Worm (Caenorhabditis elegans) whole organism, young adult: ENCODE results near the gene F42G8.8.

Source experiments
- B0019.2 ChIP-seq: fragments of 200-800 bp; sonication (Bioruptor generic); conservative IDR thresholded peaks from 2 replicates; pipeline ENCODE4 v1.3.6; 2022; ENCODE audit warnings: missing genetic modification reagents, missing genetic modification characterization, missing compliant biosample characterization
- B0336.3 ChIP-seq: fragments of 200-800 bp; sonication (Bioruptor generic); IDR thresholded peaks from 2 replicates; pipeline ENCODE4 v1.3.6; 2022; ENCODE audit warnings: missing genetic modification characterization, missing compliant biosample characterization
- C17E4.6 ChIP-seq: fragments of 200-800 bp; sonication (Bioruptor generic); IDR thresholded peaks from 2 replicates; pipeline ENCODE4 v1.3.6; 2022; ENCODE audit warnings: missing genetic modification reagents, missing genetic modification characterization, missing compliant biosample characterization
- D2030.7 ChIP-seq: fragments of 200-800 bp; sonication (Bioruptor generic); IDR thresholded peaks from 2 replicates; pipeline ENCODE4 v1.3.6; 2022; ENCODE audit warnings: missing genetic modification reagents, missing genetic modification characterization, missing compliant biosample characterization
- F10E7.11 ChIP-seq: sonication (generic microtip); optimal IDR thresholded peaks from 2 replicates; lab custom pipeline; 2017; ENCODE audit warnings: mild to moderate bottlenecking, missing genetic modification characterization, moderate library complexity, missing compliant biosample characterization
- F23B12.7 ChIP-seq: sonication (generic microtip); optimal IDR thresholded peaks from 2 replicates; lab custom pipeline; 2017; ENCODE audit warnings: missing genetic modification characterization, mild to moderate bottlenecking, missing compliant biosample characterization, antibody characterized with exemption, moderate library complexity; ENCODE audit not compliant: insufficient read depth
- F49E8.2 ChIP-seq: sonication (generic microtip); optimal IDR thresholded peaks from 3 replicates; lab custom pipeline; 2017; ENCODE audit warnings: missing genetic modification characterization, mild to moderate bottlenecking, missing compliant biosample characterization, antibody characterized with exemption, moderate library complexity; ENCODE audit not compliant: insufficient read depth
- F55B11.4 ChIP-seq: sonication (generic microtip); optimal IDR thresholded peaks from 2 replicates; lab custom pipeline; 2016; ENCODE audit warnings: missing compliant biosample characterization, missing genetic modification characterization, borderline replicate concordance; ENCODE audit not compliant: insufficient read depth
- F57A8.1 ChIP-seq: fragments of 200-800 bp; sonication (Bioruptor generic); optimal IDR thresholded peaks from 2 replicates; lab custom pipeline; 2018; ENCODE audit warnings: mild to moderate bottlenecking, missing genetic modification characterization, moderate library complexity, missing compliant biosample characterization
- Y56A3A.18 ChIP-seq: fragments of 200-800 bp; sonication (Bioruptor generic); IDR thresholded peaks from 2 replicates; pipeline ENCODE4 v1.3.6; 2022; ENCODE audit warnings: missing genetic modification reagents, missing genetic modification characterization, missing compliant biosample characterization
- Y67H2A.10 ChIP-seq: fragments of 200-800 bp; sonication (Bioruptor generic); conservative IDR thresholded peaks from 2 replicates; pipeline ENCODE4 v1.3.6; 2022; ENCODE audit warnings: missing genetic modification reagents, missing genetic modification characterization, missing compliant biosample characterization
- Y79H2A.3 ChIP-seq: fragments of 200-800 bp; sonication (Bioruptor generic); conservative IDR thresholded peaks from 2 replicates; pipeline ENCODE4 v1.3.6; 2022; ENCODE audit warnings: missing genetic modification reagents, missing genetic modification characterization, missing compliant biosample characterization
- ZK185.1 ChIP-seq: sonication (generic microtip); optimal IDR thresholded peaks from 2 replicates; lab custom pipeline; 2016; ENCODE audit warnings: mild to moderate bottlenecking, missing genetic modification characterization, missing compliant biosample characterization; ENCODE audit not compliant: poor library complexity, severe bottlenecking
- akir-1 ChIP-seq: fragments of 200-800 bp; sonication (Bioruptor generic); optimal IDR thresholded peaks from 2 replicates; lab custom pipeline; 2018; ENCODE audit warnings: mild to moderate bottlenecking, missing genetic modification characterization, moderate library complexity, missing compliant biosample characterization
- aptf-2 ChIP-seq: fragments of 200-800 bp; sonication (Bioruptor generic); conservative IDR thresholded peaks from 2 replicates; pipeline ENCODE4 v1.3.6; 2022; ENCODE audit warnings: missing genetic modification reagents, missing genetic modification characterization, missing compliant biosample characterization
- athp-1 ChIP-seq: sonication (generic microtip); optimal IDR thresholded peaks from 2 replicates; lab custom pipeline; 2017; ENCODE audit warnings: mild to moderate bottlenecking, missing genetic modification characterization, missing compliant biosample characterization
- attf-3 ChIP-seq: fragments of 200-800 bp; sonication (Bioruptor generic); conservative IDR thresholded peaks from 2 replicates; pipeline ENCODE4 v1.3.6; 2022; ENCODE audit warnings: missing genetic modification reagents, missing genetic modification characterization, missing compliant biosample characterization
- attf-5 ChIP-seq: fragments of 200-800 bp; sonication (Bioruptor generic); optimal IDR thresholded peaks from 2 replicates; lab custom pipeline; 2018; ENCODE audit warnings: mild to moderate bottlenecking, missing genetic modification characterization, missing compliant biosample characterization
- attf-6 ChIP-seq: fragments of 200-800 bp; sonication (Bioruptor generic); IDR thresholded peaks from 2 replicates; pipeline ENCODE4 v1.3.6; 2022; ENCODE audit warnings: missing genetic modification reagents, missing genetic modification characterization, missing compliant biosample characterization
- cebp-2 ChIP-seq: fragments of 200-800 bp; sonication (Bioruptor generic); IDR thresholded peaks from 2 replicates; pipeline ENCODE4 v1.3.6; 2022; ENCODE audit warnings: missing genetic modification characterization, missing compliant biosample characterization
- ceh-100 ChIP-seq: fragments of 200-800 bp; sonication (Bioruptor generic); IDR thresholded peaks from 2 replicates; pipeline ENCODE4 v1.3.6; 2022; ENCODE audit warnings: missing genetic modification reagents, missing genetic modification characterization, missing compliant biosample characterization
- ceh-27 ChIP-seq: fragments of 200-800 bp; sonication (Bioruptor generic); optimal IDR thresholded peaks from 2 replicates; lab custom pipeline; 2018; ENCODE audit warnings: mild to moderate bottlenecking, missing genetic modification characterization, moderate library complexity, missing compliant biosample characterization
- ceh-40 ChIP-seq: fragments of 200-800 bp; sonication (Bioruptor generic); IDR thresholded peaks from 2 replicates; pipeline ENCODE4 v1.3.6; 2022; ENCODE audit warnings: missing genetic modification characterization, missing compliant biosample characterization
- ceh-79 ChIP-seq: sonication (generic microtip); optimal IDR thresholded peaks from 2 replicates; lab custom pipeline; 2017; ENCODE audit warnings: mild to moderate bottlenecking, missing genetic modification characterization, missing compliant biosample characterization
- ceh-91 ChIP-seq: fragments of 200-800 bp; sonication (Bioruptor generic); IDR thresholded peaks from 2 replicates; pipeline ENCODE4 v1.3.6; 2022; ENCODE audit warnings: missing genetic modification reagents, missing genetic modification characterization, missing compliant biosample characterization
- dpl-1 ChIP-seq: fragments of 150-350 bp; optimal IDR thresholded peaks from 2 replicates; lab custom pipeline; 2014; ENCODE audit warnings: missing biosample characterization, missing genetic modification reagents, missing genetic modification characterization
- egl-44 ChIP-seq: fragments of 200-800 bp; sonication (Bioruptor generic); IDR thresholded peaks from 2 replicates; pipeline ENCODE4 v1.3.6; 2022; ENCODE audit warnings: missing genetic modification reagents, missing genetic modification characterization, missing compliant biosample characterization
- egrh-3 ChIP-seq: fragments of 200-800 bp; sonication (Bioruptor generic); IDR thresholded peaks from 2 replicates; pipeline ENCODE4 v1.3.6; 2022; ENCODE audit warnings: missing genetic modification reagents, missing genetic modification characterization, missing compliant biosample characterization
- ekl-4 ChIP-seq: fragments of 200-800 bp; sonication (Bioruptor generic); IDR thresholded peaks from 2 replicates; pipeline ENCODE4 v1.3.6; 2022; ENCODE audit warnings: missing genetic modification reagents, missing genetic modification characterization, missing compliant biosample characterization
- ets-4 ChIP-seq: fragments of 200-800 bp; sonication (Bioruptor generic); optimal IDR thresholded peaks from 2 replicates; lab custom pipeline; 2018; ENCODE audit warnings: mild to moderate bottlenecking, missing genetic modification characterization, missing compliant biosample characterization
- gei-17 ChIP-seq: fragments of 200-800 bp; sonication (Bioruptor generic); optimal IDR thresholded peaks from 2 replicates; lab custom pipeline; 2018; ENCODE audit warnings: mild to moderate bottlenecking, missing genetic modification characterization, missing compliant biosample characterization
- hlh-12 ChIP-seq: sonication (generic microtip); optimal IDR thresholded peaks from 2 replicates; lab custom pipeline; 2016; ENCODE audit warnings: missing genetic modification characterization, missing compliant biosample characterization
- lin-26 ChIP-seq: fragments of 200-800 bp; sonication (Bioruptor generic); IDR thresholded peaks from 2 replicates; pipeline ENCODE4 v1.3.6; 2022; ENCODE audit warnings: missing genetic modification reagents, missing genetic modification characterization, missing compliant biosample characterization
- lir-1 ChIP-seq: fragments of 200-800 bp; sonication (Bioruptor generic); conservative IDR thresholded peaks from 2 replicates; pipeline ENCODE4 v1.3.6; 2022; ENCODE audit warnings: missing genetic modification reagents, missing genetic modification characterization, missing compliant biosample characterization
- lsl-1 ChIP-seq: fragments of 200-800 bp; sonication (Bioruptor generic); optimal IDR thresholded peaks from 2 replicates; lab custom pipeline; 2018; ENCODE audit warnings: mild to moderate bottlenecking, missing genetic modification characterization, moderate library complexity, missing compliant biosample characterization
- lsy-27 ChIP-seq: sonication (generic microtip); optimal IDR thresholded peaks from 2 replicates; lab custom pipeline; 2017; ENCODE audit warnings: missing genetic modification characterization, mild to moderate bottlenecking, missing compliant biosample characterization, antibody characterized with exemption, missing genotype, borderline replicate concordance; ENCODE audit not compliant: insufficient read depth
- madf-3 ChIP-seq: fragments of 200-800 bp; sonication (Bioruptor generic); IDR thresholded peaks from 2 replicates; pipeline ENCODE4 v1.3.6; 2022; ENCODE audit warnings: missing genetic modification reagents, missing genetic modification characterization, missing compliant biosample characterization
- madf-8 ChIP-seq: fragments of 200-800 bp; sonication (Bioruptor generic); conservative IDR thresholded peaks from 2 replicates; pipeline ENCODE4 v1.3.6; 2022; ENCODE audit warnings: missing genetic modification reagents, missing genetic modification characterization, missing compliant biosample characterization
- nfyb-1 ChIP-seq: fragments of 200-800 bp; sonication (Bioruptor generic); IDR thresholded peaks from 2 replicates; pipeline ENCODE4 v1.3.6; 2022; ENCODE audit warnings: missing genetic modification reagents, missing genetic modification characterization, missing compliant biosample characterization
- nhr-27 ChIP-seq: fragments of 200-800 bp; sonication (Bioruptor generic); optimal IDR thresholded peaks from 2 replicates; lab custom pipeline; 2018; ENCODE audit warnings: mild to moderate bottlenecking, missing genetic modification characterization, moderate library complexity, missing compliant biosample characterization
- nhr-80 ChIP-seq: sonication (generic microtip); optimal IDR thresholded peaks from 2 replicates; lab custom pipeline; 2016; ENCODE audit warnings: missing genetic modification characterization, missing compliant biosample characterization
- sea-2 ChIP-seq: fragments of 200-800 bp; sonication (Bioruptor generic); IDR thresholded peaks from 2 replicates; pipeline ENCODE4 v1.3.6; 2022; ENCODE audit warnings: missing genetic modification characterization, missing compliant biosample characterization
- snpc-3.4 ChIP-seq: sonication (generic microtip); optimal IDR thresholded peaks from 2 replicates; lab custom pipeline; 2017; ENCODE audit warnings: missing genetic modification characterization, mild to moderate bottlenecking, missing compliant biosample characterization, antibody characterized with exemption, moderate library complexity, missing genotype, missing genetic modification reagents
- somi-1 ChIP-seq: fragments of 200-800 bp; sonication (Bioruptor generic); optimal IDR thresholded peaks from 2 replicates; lab custom pipeline; 2018; ENCODE audit warnings: mild to moderate bottlenecking, missing genetic modification characterization, missing compliant biosample characterization
- unc-62 ChIP-seq: fragments of 150-350 bp; optimal IDR thresholded peaks from 2 replicates; lab custom pipeline; 2014; ENCODE audit warnings: missing biosample characterization, missing genetic modification reagents, missing genetic modification characterization
- ztf-18 ChIP-seq: sonication (generic microtip); optimal IDR thresholded peaks from 2 replicates; lab custom pipeline; 2016; ENCODE audit warnings: missing genotype, mild to moderate bottlenecking, missing genetic modification characterization, missing compliant biosample characterization

The F42G8.8 gene

ce11 chrIV:8133536-8133935, 14.6 kb downstream of the F42G8.8 start, which contains the start of gene sph-1 (continued):
- TF ChIP-seq snpc-3.4 (tag; lab: Kevin White, UChicago), result no peak
- no peak for TF ChIP-seq D2030.7
- TF ChIP-seq, all 124 proteins: peak for 15

DNA sequence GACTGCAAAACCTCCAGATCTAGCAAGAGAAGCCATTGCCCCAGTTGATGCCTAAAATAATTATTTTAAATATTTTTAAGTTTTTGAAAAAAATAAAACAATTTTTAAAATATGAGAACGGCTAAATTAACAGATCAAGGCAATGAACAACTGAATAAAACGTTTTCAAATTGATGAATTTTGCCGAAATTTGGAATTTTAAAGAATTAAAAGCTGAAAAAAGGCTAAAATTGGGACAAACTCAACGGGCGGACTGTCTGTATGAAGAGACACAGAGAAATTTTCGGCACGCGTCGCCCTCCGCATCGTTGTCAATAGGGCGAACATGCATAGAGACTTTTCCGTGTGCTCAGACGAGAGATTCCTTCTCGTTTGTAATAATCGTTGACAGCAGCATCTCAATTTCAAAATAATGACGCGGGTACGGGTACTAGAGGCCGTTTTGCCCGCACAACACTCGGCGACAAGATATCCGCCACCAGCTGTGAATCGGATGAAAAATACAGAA, 17.2 kb downstream of the F42G8.8 start, which contains the start of the genes isp-1 and islo-1:
TSS of gene isp-1 (minus strand) at position 51 of the 508 bp plus-strand sequence.
TSS of gene islo-1 (plus strand) at position 385 of the 508 bp plus-strand sequence.
- no peak for TF ChIP-seq akir-1 (GFP tag; lab: Kevin White, UChicago)
- TF ChIP-seq Y79H2A.3 (GFP tag; lab: Robert Waterston, UW), result no peak
- TF ChIP-seq nhr-80 (tag; lab: Kevin White, UChicago), result peak; percentile 57
- TF ChIP-seq ceh-27 (GFP tag; lab: Kevin White, UChicago), result peak; percentile 25
- TF ChIP-seq gei-17 (GFP tag; lab: Kevin White, UChicago), result no peak
- TF ChIP-seq F23B12.7, result peak; percentile 67
- TF ChIP-seq C17E4.6, result no peak
- no peak for TF ChIP-seq Y56A3A.18 (GFP tag; lab: Robert Waterston, UW)
- TF ChIP-seq somi-1 (GFP tag; lab: Kevin White, UChicago), result no peak
- TF ChIP-seq lsl-1 (GFP tag; lab: Kevin White, UChicago), result peak; percentile 3
- TF ChIP-seq lsy-27 (tag; lab: Kevin White, UChicago), result no peak
- TF ChIP-seq attf-3 (GFP tag; lab: Robert Waterston, UW), result no peak
- no peak for TF ChIP-seq athp-1 (tag; lab: Kevin White, UChicago)
- no peak for TF ChIP-seq ceh-79
- TF ChIP-seq Y67H2A.10, result no peak
- 0 out of 2 replicates have a peak, but pooled peaks have one; percentile 19 for TF ChIP-seq ceh-91
- TF ChIP-seq lir-1 (GFP tag; lab: Robert Waterston, UW), result no peak
- no peak for TF ChIP-seq lin-26 (GFP tag; lab: Robert Waterston, UW)
- TF ChIP-seq nhr-27 (tag; lab: Kevin White, UChicago), result no peak
- no peak for TF ChIP-seq egrh-3
- no peak for TF ChIP-seq ztf-18 (tag; lab: Kevin White, UChicago)
- TF ChIP-seq ets-4, result no peak
- no peak for TF ChIP-seq F10E7.11 (tag; lab: Kevin White, UChicago)
- peak; percentile 33 for TF ChIP-seq dpl-1 (GFP tag; lab: Kevin White, UChicago)
- TF ChIP-seq cebp-2, result no peak
- peak; percentile 13; the same call in 1 of the 2 replicates for TF ChIP-seq madf-8 (GFP tag; lab: Robert Waterston, UW)
- no peak for TF ChIP-seq attf-6 (GFP tag; lab: Robert Waterston, UW)
- no peak for TF ChIP-seq ZK185.1 (tag; lab: Kevin White, UChicago)
- no peak for TF ChIP-seq sea-2 (GFP tag; lab: Robert Waterston, UW)
- TF ChIP-seq egl-44 (GFP tag; lab: Robert Waterston, UW), result no peak
- no peak for TF ChIP-seq F55B11.4 (tag; lab: Kevin White, UChicago)
- peak; percentile 82 for TF ChIP-seq attf-5 (GFP tag; lab: Kevin White, UChicago)
- no peak for TF ChIP-seq ceh-40
- TF ChIP-seq ceh-100 (GFP tag; lab: Robert Waterston, UW), result no peak
- peak; percentile 92 for TF ChIP-seq madf-3
- TF ChIP-seq F57A8.1 (GFP tag; lab: Kevin White, UChicago), result no peak
- no peak for TF ChIP-seq nfyb-1
- TF ChIP-seq F49E8.2 (tag; lab: Kevin White, UChicago), result peak; percentile 1
- TF ChIP-seq B0019.2 (GFP tag; lab: Robert Waterston, UW), result no peak
- no peak for TF ChIP-seq unc-62 (GFP tag; lab: Kevin White, UChicago)
- no peak for TF ChIP-seq ekl-4 (GFP tag; lab: Robert Waterston, UW)
- no peak for TF ChIP-seq hlh-12 (tag; lab: Kevin White, UChicago)
- no peak for TF ChIP-seq B0336.3 (GFP tag; lab: Robert Waterston, UW)
- TF ChIP-seq aptf-2 (GFP tag; lab: Robert Waterston, UW), result no peak
